Worm (Caenorhabditis elegans): ENCODE measurements around the gene F54H12.10.

ce11 chrIII:7922207-7922606 is 36.6 kb downstream of the F54H12.10 start, which contains the start of gene C29E4.17:
- no peak for TF ChIP-seq tbx-37 (GFP tag; conservative IDR thresholded peaks at IDR 0.05)
- no peak for TF ChIP-seq ceh-13 (GFP tag; optimal IDR thresholded peaks at IDR 0.05)
- TF ChIP-seq ama-1 (optimal IDR thresholded peaks at IDR 0.05) = no peak
